Worm (Caenorhabditis elegans): Measurements from ENCODE around the gene C36A4.4.

- TF ChIP-seq ztf-23 (GFP tag; IDR thresholded peaks at IDR 0.05), result no peak
- no peak for TF ChIP-seq klf-2 (GFP tag; conservative IDR thresholded peaks at IDR 0.05)
- TF ChIP-seq T22C8.4 (GFP tag; IDR thresholded peaks at IDR 0.05), result no peak
- no peak for TF ChIP-seq med-1 (GFP tag; optimal IDR thresholded peaks at IDR 0.05; ENCODE audit: insufficient read depth)
- no peak for TF ChIP-seq ref-1 (GFP tag; conservative IDR thresholded peaks at IDR 0.05)
- TF ChIP-seq cog-1 (tag; optimal IDR thresholded peaks at IDR 0.05), result no peak
- no peak for TF ChIP-seq flt-1 (GFP tag; IDR thresholded peaks at IDR 0.05)
- no peak for TF ChIP-seq tab-1 (GFP tag; IDR thresholded peaks at IDR 0.05)
- no peak for TF ChIP-seq ztf-29 (GFP tag; IDR thresholded peaks at IDR 0.05)
These were observed 28.5 kb upstream of the C36A4.4 start for ce11 chrIII:3871763-3872486.
